Worm (Caenorhabditis elegans): ENCODE results near the gene jmjd-2.

Gene jmjd-2

ce11 chrII:14251400-14251940 lies 8.1 kb upstream of the jmjd-2 start (continued):
- TF ChIP-seq dve-1 (tag; optimal IDR thresholded peaks at IDR 0.05) = no peak
- peak; percentile 16 for TF ChIP-seq che-1 (tag; optimal IDR thresholded peaks at IDR 0.05)
- TF ChIP-seq pros-1 (tag; optimal IDR thresholded peaks at IDR 0.05) = peak; percentile 55
- no peak for TF ChIP-seq gmeb-2 (tag; optimal IDR thresholded peaks at IDR 0.05)
- TF ChIP-seq ceh-48 (tag; optimal IDR thresholded peaks at IDR 0.05) = no peak
- no peak for TF ChIP-seq ttx-3 (tag; optimal IDR thresholded peaks at IDR 0.05)
- TF ChIP-seq F13H6.1 (tag; optimal IDR thresholded peaks at IDR 0.05) = peak; percentile 64
- peak; percentile 42 for TF ChIP-seq ceh-2 (tag; optimal IDR thresholded peaks at IDR 0.05)
- TF ChIP-seq nfya-1 (tag; optimal IDR thresholded peaks at IDR 0.05) = peak; percentile 94
- TF ChIP-seq ceh-24 (tag; optimal IDR thresholded peaks at IDR 0.05) = no peak
- no peak for TF ChIP-seq elt-4 (tag; optimal IDR thresholded peaks at IDR 0.05)
- TF ChIP-seq syd-9 (tag; optimal IDR thresholded peaks at IDR 0.05) = peak; percentile 36
- TF ChIP-seq odd-2 (tag; optimal IDR thresholded peaks at IDR 0.05) = no peak
- peak; percentile 90 for TF ChIP-seq ceh-31 (tag; optimal IDR thresholded peaks at IDR 0.05)
- TF ChIP-seq ztf-16 (tag; optimal IDR thresholded peaks at IDR 0.05) = peak; percentile 27
- TF ChIP-seq sox-2 (GFP tag; IDR thresholded peaks at IDR 0.05) = peak; percentile 3; the same call in 1 of the 2 replicates
- TF ChIP-seq madf-2 (tag; optimal IDR thresholded peaks at IDR 0.05) = peak; percentile 99

- TF ChIP-seq fax-1 (tag; optimal IDR thresholded peaks at IDR 0.05) (no peak), ceh-2 (tag; optimal IDR thresholded peaks at IDR 0.05) (peak; percentile 47), hlh-15 (tag; optimal IDR thresholded peaks at IDR 0.05) (no peak), ref-2 (tag; optimal IDR thresholded peaks at IDR 0.05) (peak; percentile 84), eyg-1 (tag; optimal IDR thresholded peaks at IDR 0.05) (no peak), lin-11 (tag; optimal IDR thresholded peaks at IDR 0.05) (peak; percentile 19), elt-4 (tag; optimal IDR thresholded peaks at IDR 0.05) (no peak), tbx-7 (tag; optimal IDR thresholded peaks at IDR 0.05) (no peak), hlh-13 (GFP tag; optimal IDR thresholded peaks at IDR 0.05) (peak; percentile 17), sdc-2 (tag; optimal IDR thresholded peaks at IDR 0.05) (peak; percentile 47), unc-55 (GFP tag; optimal IDR thresholded peaks at IDR 0.05) (peak; percentile 76), pat-9 (tag; optimal IDR thresholded peaks at IDR 0.05) (no peak), ets-4 (tag; optimal IDR thresholded peaks at IDR 0.05) (peak; percentile 58), che-1 (tag; optimal IDR thresholded peaks at IDR 0.05) (peak; percentile 54), odd-2 (tag; optimal IDR thresholded peaks at IDR 0.05) (no peak), pha-2 (tag; optimal IDR thresholded peaks at IDR 0.05) (peak; percentile 39), ceh-22 (tag; optimal IDR thresholded peaks at IDR 0.05) (peak; percentile 74), ceh-24 (tag; optimal IDR thresholded peaks at IDR 0.05) (no peak), K02D7.2 (tag; optimal IDR thresholded peaks at IDR 0.05) (no peak), Y22D7AL.16 (tag; optimal IDR thresholded peaks at IDR 0.05) (no peak), elt-2 (tag; optimal IDR thresholded peaks at IDR 0.05) (peak; percentile 37), ttx-3 (tag; optimal IDR thresholded peaks at IDR 0.05) (no peak), hlh-6 (tag; optimal IDR thresholded peaks at IDR 0.05) (no peak), fkh-6 (tag; optimal IDR thresholded peaks at IDR 0.05) (no peak), hlh-8 (tag; optimal IDR thresholded peaks at IDR 0.05) (peak; percentile 19), pax-1 (tag; optimal IDR thresholded peaks at IDR 0.05) (no peak), hlh-30 (tag; optimal IDR thresholded peaks at IDR 0.05; ENCODE audit: insufficient read depth) (peak; percentile 57), madf-2 (tag; optimal IDR thresholded peaks at IDR 0.05) (peak; percentile 100), mec-3 (tag; optimal IDR thresholded peaks at IDR 0.05; ENCODE audit: borderline replicate concordance) (peak; percentile 15), ama-1 (optimal IDR thresholded peaks at IDR 0.05) (peak; percentile 48), ceh-14 (tag; optimal IDR thresholded peaks at IDR 0.05) (peak; percentile 82), T23F11.4 (GFP tag; optimal IDR thresholded peaks at IDR 0.05) (no peak), sox-4 (tag; optimal IDR thresholded peaks at IDR 0.05) (peak; percentile 26), syd-9 (tag; optimal IDR thresholded peaks at IDR 0.05) (peak; percentile 50), ceh-6 (GFP tag; optimal IDR thresholded peaks at IDR 0.05) (peak; percentile 64), pag-3 (tag; optimal IDR thresholded peaks at IDR 0.05; ENCODE audit: borderline replicate concordance) (no peak), pqm-1 (tag; optimal IDR thresholded peaks at IDR 0.05) (no peak), unc-3 (GFP tag; conservative IDR thresholded peaks at IDR 0.05) (peak; percentile 16; the same call in 1 of the 2 replicates), unc-3 (tag; optimal IDR thresholded peaks at IDR 0.05) (no peak), ceh-31 (tag; optimal IDR thresholded peaks at IDR 0.05) (peak; percentile 87)
Measured at ce11 chrII:14250147-14250965, 7.0 kb upstream of the jmjd-2 start, which contains the start of gene hmg-1.1. hmg-1.1 (plus strand) TSS chrII:14250695.

Measured in whole organism, late embryonic.